Worm (Caenorhabditis elegans) whole organism, young adult: ENCODE results near the gene emb-30.

ENCODE experiments used
- B0035.1 ChIP-seq: sonication (generic microtip); optimal IDR thresholded peaks from 2 replicates; lab custom pipeline; 2016; ENCODE audit warnings: missing genetic modification characterization, mild to moderate bottlenecking, missing compliant biosample characterization, missing genotype, missing genetic modification reagents
- C06A6.2 ChIP-seq: fragments of 200-800 bp; sonication (Bioruptor generic); conservative IDR thresholded peaks from 2 replicates; pipeline ENCODE4 v1.3.6; 2022; ENCODE audit warnings: missing genetic modification characterization, missing compliant biosample characterization
- F23B12.7 ChIP-seq: sonication (generic microtip); optimal IDR thresholded peaks from 2 replicates; lab custom pipeline; 2017; ENCODE audit warnings: missing genetic modification characterization, mild to moderate bottlenecking, missing compliant biosample characterization, antibody characterized with exemption, moderate library complexity; ENCODE audit not compliant: insufficient read depth
- F33H1.4 ChIP-seq: fragments of 200-800 bp; sonication (Bioruptor generic); IDR thresholded peaks from 2 replicates; pipeline ENCODE4 v1.3.6; 2022; ENCODE audit warnings: missing genetic modification reagents, missing genetic modification characterization, missing compliant biosample characterization
- K11D2.4 ChIP-seq: fragments of 200-800 bp; sonication (Bioruptor generic); IDR thresholded peaks from 2 replicates; pipeline ENCODE4 v1.3.6; 2022; ENCODE audit warnings: missing genetic modification reagents, missing genetic modification characterization, missing compliant biosample characterization
- K12H6.12 ChIP-seq: fragments of 200-800 bp; sonication (Bioruptor generic); optimal IDR thresholded peaks from 2 replicates; lab custom pipeline; 2018; ENCODE audit warnings: mild to moderate bottlenecking, missing genetic modification characterization, missing compliant biosample characterization
- Y56A3A.18 ChIP-seq: fragments of 200-800 bp; sonication (Bioruptor generic); IDR thresholded peaks from 2 replicates; pipeline ENCODE4 v1.3.6; 2022; ENCODE audit warnings: missing genetic modification reagents, missing genetic modification characterization, missing compliant biosample characterization
- Y95B8A.8 ChIP-seq: fragments of 200-800 bp; sonication (Bioruptor generic); IDR thresholded peaks from 2 replicates; pipeline ENCODE4 v1.3.6; 2022; ENCODE audit warnings: missing genetic modification reagents, missing genetic modification characterization, missing compliant biosample characterization
- aptf-3 ChIP-seq: fragments of 200-800 bp; sonication (Bioruptor generic); IDR thresholded peaks from 2 replicates; pipeline ENCODE4 v1.3.6; 2022; ENCODE audit warnings: missing genetic modification characterization, missing compliant biosample characterization
- attf-3 ChIP-seq: fragments of 200-800 bp; sonication (Bioruptor generic); conservative IDR thresholded peaks from 2 replicates; pipeline ENCODE4 v1.3.6; 2022; ENCODE audit warnings: missing genetic modification reagents, missing genetic modification characterization, missing compliant biosample characterization
- attf-6 ChIP-seq: fragments of 200-800 bp; sonication (Bioruptor generic); IDR thresholded peaks from 2 replicates; pipeline ENCODE4 v1.3.6; 2022; ENCODE audit warnings: missing genetic modification reagents, missing genetic modification characterization, missing compliant biosample characterization
- bed-1 ChIP-seq: fragments of 200-800 bp; sonication (Bioruptor generic); IDR thresholded peaks from 2 replicates; pipeline ENCODE4 v1.3.6; 2022; ENCODE audit warnings: missing genetic modification reagents, missing genetic modification characterization, missing compliant biosample characterization
- ccch-3 ChIP-seq: fragments of 200-800 bp; sonication (Bioruptor generic); optimal IDR thresholded peaks from 2 replicates; lab custom pipeline; 2018; ENCODE audit warnings: mild to moderate bottlenecking, missing genetic modification characterization, missing compliant biosample characterization
- cebp-1 ChIP-seq, 2 experiments: fragments of 200-800 bp in 1 of 2; sonication (Bioruptor generic) in 1 of 2; sonication (generic microtip) in 1 of 2; IDR thresholded peaks in 1 of 2; optimal IDR thresholded peaks in 1 of 2; 2 replicates each; pipeline versions ENCODE4 v1.3.6 to Lab custom; 2017 to 2022; ENCODE audit warnings: missing compliant biosample characterization in 2 of 2, missing genetic modification characterization in 2 of 2, mild to moderate bottlenecking in 1 of 2, missing genetic modification reagents in 1 of 2, moderate library complexity in 1 of 2
- ceh-100 ChIP-seq: fragments of 200-800 bp; sonication (Bioruptor generic); IDR thresholded peaks from 2 replicates; pipeline ENCODE4 v1.3.6; 2022; ENCODE audit warnings: missing genetic modification reagents, missing genetic modification characterization, missing compliant biosample characterization
- ceh-40 ChIP-seq: fragments of 200-800 bp; sonication (Bioruptor generic); IDR thresholded peaks from 2 replicates; pipeline ENCODE4 v1.3.6; 2022; ENCODE audit warnings: missing genetic modification characterization, missing compliant biosample characterization
- ceh-79 ChIP-seq: sonication (generic microtip); optimal IDR thresholded peaks from 2 replicates; lab custom pipeline; 2017; ENCODE audit warnings: mild to moderate bottlenecking, missing genetic modification characterization, missing compliant biosample characterization
- die-1 ChIP-seq: sonication (generic microtip); optimal IDR thresholded peaks from 2 replicates; lab custom pipeline; 2016; ENCODE audit warnings: missing genotype, mild to moderate bottlenecking, missing genetic modification characterization, missing compliant biosample characterization
- dpff-1 ChIP-seq: sonication (generic microtip); optimal IDR thresholded peaks from 2 replicates; lab custom pipeline; 2017; ENCODE audit warnings: mild to moderate bottlenecking, missing genetic modification characterization, missing compliant biosample characterization
- ets-4 ChIP-seq: fragments of 200-800 bp; sonication (Bioruptor generic); optimal IDR thresholded peaks from 2 replicates; lab custom pipeline; 2018; ENCODE audit warnings: mild to moderate bottlenecking, missing genetic modification characterization, missing compliant biosample characterization
- gei-17 ChIP-seq: fragments of 200-800 bp; sonication (Bioruptor generic); optimal IDR thresholded peaks from 2 replicates; lab custom pipeline; 2018; ENCODE audit warnings: mild to moderate bottlenecking, missing genetic modification characterization, missing compliant biosample characterization
- hsf-1 ChIP-seq: fragments of 200-800 bp; sonication (Bioruptor generic); IDR thresholded peaks from 2 replicates; pipeline ENCODE4 v1.3.6; 2022; ENCODE audit warnings: missing genetic modification reagents, missing genetic modification characterization, missing compliant biosample characterization
- lin-40 ChIP-seq: sonication (generic microtip); optimal IDR thresholded peaks from 2 replicates; lab custom pipeline; 2016; ENCODE audit warnings: missing genetic modification characterization, mild to moderate bottlenecking, missing compliant biosample characterization, missing genotype, missing genetic modification reagents
- lsy-27 ChIP-seq: sonication (generic microtip); optimal IDR thresholded peaks from 2 replicates; lab custom pipeline; 2017; ENCODE audit warnings: missing genetic modification characterization, mild to moderate bottlenecking, missing compliant biosample characterization, antibody characterized with exemption, missing genotype, borderline replicate concordance; ENCODE audit not compliant: insufficient read depth
- madf-6 ChIP-seq: fragments of 200-800 bp; sonication (Bioruptor generic); IDR thresholded peaks from 2 replicates; pipeline ENCODE4 v1.3.6; 2022; ENCODE audit warnings: missing genetic modification reagents, missing genetic modification characterization, missing compliant biosample characterization
- madf-8 ChIP-seq: fragments of 200-800 bp; sonication (Bioruptor generic); conservative IDR thresholded peaks from 2 replicates; pipeline ENCODE4 v1.3.6; 2022; ENCODE audit warnings: missing genetic modification reagents, missing genetic modification characterization, missing compliant biosample characterization
- mcd-1 ChIP-seq: fragments of 200-800 bp; sonication (Bioruptor generic); IDR thresholded peaks from 2 replicates; pipeline ENCODE4 v1.3.6; 2022; ENCODE audit warnings: missing genetic modification reagents, missing genetic modification characterization, missing compliant biosample characterization
- mes-4 ChIP-seq: sonication (generic microtip); optimal IDR thresholded peaks from 2 replicates; lab custom pipeline; 2016; ENCODE audit warnings: missing genotype, missing genetic modification characterization, missing compliant biosample characterization
- mxl-1 ChIP-seq: sonication (generic microtip); optimal IDR thresholded peaks from 2 replicates; lab custom pipeline; 2016; ENCODE audit warnings: missing genetic modification characterization, missing compliant biosample characterization
- nfya-1 ChIP-seq: sonication (generic microtip); optimal IDR thresholded peaks from 2 replicates; lab custom pipeline; 2017; ENCODE audit warnings: antibody characterized with exemption, missing compliant biosample characterization, missing genetic modification characterization, borderline replicate concordance; ENCODE audit not compliant: insufficient read depth
- nfya-2 ChIP-seq: fragments of 200-800 bp; sonication (Bioruptor generic); IDR thresholded peaks from 2 replicates; pipeline ENCODE4 v1.3.6; 2022; ENCODE audit warnings: missing genetic modification reagents, missing genetic modification characterization, missing compliant biosample characterization
- nfyb-1 ChIP-seq: fragments of 200-800 bp; sonication (Bioruptor generic); IDR thresholded peaks from 2 replicates; pipeline ENCODE4 v1.3.6; 2022; ENCODE audit warnings: missing genetic modification reagents, missing genetic modification characterization, missing compliant biosample characterization
- nhr-120 ChIP-seq: fragments of 200-800 bp; sonication (Bioruptor generic); IDR thresholded peaks from 2 replicates; pipeline ENCODE4 v1.3.6; 2022; ENCODE audit warnings: missing genetic modification characterization, missing compliant biosample characterization
- nhr-90 ChIP-seq: sonication (generic microtip); optimal IDR thresholded peaks from 2 replicates; lab custom pipeline; 2016; ENCODE audit warnings: missing genotype, mild to moderate bottlenecking, missing genetic modification characterization, missing compliant biosample characterization
- pbrm-1 ChIP-seq: fragments of 200-800 bp; sonication (Bioruptor generic); IDR thresholded peaks from 2 replicates; pipeline ENCODE4 v1.3.6; 2022; ENCODE audit warnings: missing genetic modification reagents, missing genetic modification characterization, missing compliant biosample characterization
- rpc-1 ChIP-seq, 2 experiments: fragments of 150-350 bp in 1 of 2; sonication (generic microtip) in 1 of 2; optimal IDR thresholded peaks; 2 replicates each; lab custom pipeline; 2014 to 2018; ENCODE audit warnings: missing biosample characterization in 1 of 2, missing genetic modification characterization in 1 of 2, missing genetic modification reagents in 1 of 2, missing genotype in 1 of 2
- snpc-3.4 ChIP-seq: sonication (generic microtip); optimal IDR thresholded peaks from 2 replicates; lab custom pipeline; 2017; ENCODE audit warnings: missing genetic modification characterization, mild to moderate bottlenecking, missing compliant biosample characterization, antibody characterized with exemption, moderate library complexity, missing genotype, missing genetic modification reagents
- somi-1 ChIP-seq: fragments of 200-800 bp; sonication (Bioruptor generic); optimal IDR thresholded peaks from 2 replicates; lab custom pipeline; 2018; ENCODE audit warnings: mild to moderate bottlenecking, missing genetic modification characterization, missing compliant biosample characterization
- sptf-2 ChIP-seq: fragments of 200-800 bp; sonication (Bioruptor generic); optimal IDR thresholded peaks from 2 replicates; lab custom pipeline; 2018; ENCODE audit warnings: mild to moderate bottlenecking, missing genetic modification characterization, missing compliant biosample characterization
- tbp1 ChIP-seq: fragments of 200-800 bp; sonication (Bioruptor generic); optimal IDR thresholded peaks from 2 replicates; lab custom pipeline; 2018; ENCODE audit warnings: mild to moderate bottlenecking, missing genetic modification characterization, missing compliant biosample characterization
- tlf-1 ChIP-seq: fragments of 200-800 bp; sonication (Bioruptor generic); optimal IDR thresholded peaks from 2 replicates; lab custom pipeline; 2018; ENCODE audit warnings: mild to moderate bottlenecking, missing genetic modification characterization, missing compliant biosample characterization
- unc-62 ChIP-seq: fragments of 150-350 bp; optimal IDR thresholded peaks from 2 replicates; lab custom pipeline; 2014; ENCODE audit warnings: missing biosample characterization, missing genetic modification reagents, missing genetic modification characterization
- xnd-1 ChIP-seq: sonication (generic microtip); optimal IDR thresholded peaks from 2 replicates; lab custom pipeline; 2016; ENCODE audit warnings: missing genotype, missing genetic modification reagents, missing genetic modification characterization, missing compliant biosample characterization
- zim-3 ChIP-seq: sonication (generic microtip); optimal IDR thresholded peaks from 2 replicates; lab custom pipeline; 2017; ENCODE audit warnings: mild to moderate bottlenecking, missing genetic modification characterization, moderate library complexity, missing compliant biosample characterization
- ztf-18 ChIP-seq: sonication (generic microtip); optimal IDR thresholded peaks from 2 replicates; lab custom pipeline; 2016; ENCODE audit warnings: missing genotype, mild to moderate bottlenecking, missing genetic modification characterization, missing compliant biosample characterization
- ztf-6 ChIP-seq: fragments of 200-800 bp; sonication (Bioruptor generic); IDR thresholded peaks from 2 replicates; pipeline ENCODE4 v1.3.6; 2022; ENCODE audit warnings: missing genetic modification reagents, missing genetic modification characterization, missing compliant biosample characterization

Gene emb-30

ce11 chrIII:9455980-9456658 is 14.9 kb upstream of the emb-30 start, which contains the start of the genes rheb-1 and spk-1 (continued):
- TF ChIP-seq K11D2.4 (GFP tag; lab: Robert Waterston, UW), result peak; percentile 65
- TF ChIP-seq hsf-1 (GFP tag; lab: Robert Waterston, UW), result peak; percentile 59; the same call in 1 of the 2 replicates
- TF ChIP-seq nfya-2 (GFP tag; lab: Robert Waterston, UW), result no peak
- no peak for TF ChIP-seq B0035.1 (tag; lab: Kevin White, UChicago)
- TF ChIP-seq xnd-1 (tag; lab: Kevin White, UChicago), result peak; percentile 24
- no peak for TF ChIP-seq mxl-1
- TF ChIP-seq tbp1 (GFP tag; lab: Kevin White, UChicago), result peak; percentile 70
- peak; percentile 54; the same call in 1 of the 2 replicates for TF ChIP-seq ceh-100
- TF ChIP-seq nfya-1 (tag; lab: Kevin White, UChicago), result no peak
- TF ChIP-seq nhr-120 (GFP tag; lab: Robert Waterston, UW), result no peak
- peak; percentile 89 for TF ChIP-seq mcd-1 (GFP tag; lab: Robert Waterston, UW)
- peak; percentile 56 for TF ChIP-seq nhr-90 (tag; lab: Kevin White, UChicago)
- peak; percentile 73 for TF ChIP-seq C06A6.2 (GFP tag; lab: Robert Waterston, UW)
- peak; percentile 87 for TF ChIP-seq lin-40 (tag; lab: Kevin White, UChicago)
- TF ChIP-seq somi-1, result peak; percentile 76
- no peak for TF ChIP-seq ceh-79
- 0 out of 2 replicates have a peak, but pooled peaks have one; percentile 40 for TF ChIP-seq attf-3 (GFP tag; lab: Robert Waterston, UW)
- TF ChIP-seq snpc-3.4, result peak; percentile 82
- TF ChIP-seq madf-8 (GFP tag; lab: Robert Waterston, UW), result peak; percentile 56; the same call in 1 of the 2 replicates
- peak; percentile 47 for TF ChIP-seq gei-17 (GFP tag; lab: Kevin White, UChicago)
- peak; percentile 66; the same call in 1 of the 2 replicates for TF ChIP-seq Y95B8A.8
- peak; percentile 63 for TF ChIP-seq unc-62 (GFP tag; lab: Kevin White, UChicago)
- TF ChIP-seq ceh-40 (GFP tag; lab: Robert Waterston, UW), result no peak
- TF ChIP-seq sptf-2 (GFP tag; lab: Kevin White, UChicago), result no peak
- peak; percentile 92 for TF ChIP-seq nfyb-1 (GFP tag; lab: Robert Waterston, UW)
- peak; percentile 76 for TF ChIP-seq K12H6.12 (tag; lab: Kevin White, UChicago)
- TF ChIP-seq Y56A3A.18 (GFP tag; lab: Robert Waterston, UW), result no peak
- no peak for TF ChIP-seq aptf-3 (GFP tag; lab: Robert Waterston, UW)
- peak; percentile 22; the same call in 1 of the 2 replicates for TF ChIP-seq attf-6 (GFP tag; lab: Robert Waterston, UW)
- no peak for TF ChIP-seq ztf-6 (GFP tag; lab: Robert Waterston, UW)
- peak; percentile 91 for TF ChIP-seq tlf-1
- peak; percentile 82 for TF ChIP-seq F23B12.7 (tag; lab: Kevin White, UChicago)
- TF ChIP-seq lsy-27 (tag; lab: Kevin White, UChicago), result peak; percentile 1
- peak; percentile 72 for TF ChIP-seq F33H1.4 (GFP tag; lab: Robert Waterston, UW)
- TF ChIP-seq zim-3 (tag; lab: Kevin White, UChicago), result no peak
- peak; percentile 94 for TF ChIP-seq pbrm-1
- TF ChIP-seq die-1 (tag; lab: Kevin White, UChicago), result no peak
- no peak for TF ChIP-seq dpff-1 (tag; lab: Kevin White, UChicago)
- peak; percentile 77 for TF ChIP-seq cebp-1 (GFP tag; IDR thresholded peaks at IDR 0.05; lab: Robert Waterston, UW)
- TF ChIP-seq cebp-1 (tag; optimal IDR thresholded peaks at IDR 0.05; lab: Kevin White, UChicago), result peak; percentile 86
- no peak for TF ChIP-seq ccch-3 (GFP tag; lab: Kevin White, UChicago)
- TF ChIP-seq ztf-18, result peak; percentile 74
- no peak for TF ChIP-seq rpc-1 (optimal IDR thresholded peaks at IDR 0.05; lab: Kevin White, UChicago)
- TF ChIP-seq rpc-1 (tag; optimal IDR thresholded peaks at IDR 0.05; lab: Kevin White, UChicago), result no peak
- peak; percentile 79 for TF ChIP-seq ets-4 (GFP tag; lab: Kevin White, UChicago)
- TF ChIP-seq mes-4 (tag; lab: Kevin White, UChicago), result no peak
- TF ChIP-seq madf-6 (GFP tag; lab: Robert Waterston, UW), result peak; percentile 83
- no peak for TF ChIP-seq bed-1
